Worm (Caenorhabditis elegans) whole organism, L2 larva: Measurements from ENCODE around the gene Y116A8B.4.

Experiments
- C34F6.9 ChIP-seq: fragments of 150-350 bp; optimal IDR thresholded peaks from 2 replicates; lab custom pipeline; 2014; ENCODE audit warnings: missing biosample characterization, missing genetic modification characterization
- ZK546.5 ChIP-seq: sonication (generic microtip); optimal IDR thresholded peaks from 2 replicates; lab custom pipeline; 2017; ENCODE audit warnings: missing biosample characterization, missing genetic modification characterization
- alr-1 ChIP-seq: fragments of 150-350 bp; optimal IDR thresholded peaks from 2 replicates; lab custom pipeline; 2014; ENCODE audit warnings: missing biosample characterization, missing genetic modification characterization
- aly-2 ChIP-seq: fragments of 150-350 bp; optimal IDR thresholded peaks from 2 replicates; lab custom pipeline; 2014; ENCODE audit warnings: missing biosample characterization, missing genetic modification characterization
- ama-1 ChIP-seq: fragments of 150-350 bp; optimal IDR thresholded peaks from 2 replicates; lab custom pipeline; 2018; ENCODE audit warnings: inconsistent platforms
- blmp-1 ChIP-seq: sonication (generic microtip); optimal IDR thresholded peaks from 2 replicates; lab custom pipeline; 2017; ENCODE audit warnings: missing genetic modification characterization, mild to moderate bottlenecking, missing compliant biosample characterization, antibody characterized with exemption, moderate library complexity; ENCODE audit not compliant: insufficient read depth
- ceh-16 ChIP-seq: fragments of 150-350 bp; optimal IDR thresholded peaks from 2 replicates; lab custom pipeline; 2014; ENCODE audit warnings: missing biosample characterization, missing genetic modification characterization
- crh-2 ChIP-seq: sonication (generic microtip); optimal IDR thresholded peaks from 2 replicates; lab custom pipeline; 2017; ENCODE audit warnings: missing biosample characterization, missing genetic modification characterization
- dmd-4 ChIP-seq: sonication (generic microtip); optimal IDR thresholded peaks from 2 replicates; lab custom pipeline; 2017; ENCODE audit warnings: missing biosample characterization, missing genetic modification characterization
- egl-27 ChIP-seq: sonication (generic microtip); optimal IDR thresholded peaks from 3 replicates; lab custom pipeline; 2017; ENCODE audit warnings: missing biosample characterization, missing genetic modification reagents, missing genetic modification characterization
- elt-1 ChIP-seq: fragments of 150-350 bp; optimal IDR thresholded peaks from 2 replicates; lab custom pipeline; 2014; ENCODE audit warnings: missing biosample characterization, missing genetic modification characterization
- elt-3 ChIP-seq: sonication (generic microtip); optimal IDR thresholded peaks from 2 replicates; lab custom pipeline; 2017; ENCODE audit warnings: missing biosample characterization, missing genetic modification characterization
- fos-1 ChIP-seq: fragments of 150-350 bp; optimal IDR thresholded peaks from 2 replicates; lab custom pipeline; 2014; ENCODE audit warnings: missing biosample characterization, missing genetic modification characterization
- gmeb-1 ChIP-seq: fragments of 150-350 bp; optimal IDR thresholded peaks from 2 replicates; lab custom pipeline; 2014; ENCODE audit warnings: missing biosample characterization, missing genetic modification characterization
- lin-13 ChIP-seq: fragments of 150-350 bp; optimal IDR thresholded peaks from 2 replicates; lab custom pipeline; 2014; ENCODE audit warnings: missing biosample characterization, missing genetic modification reagents, missing genetic modification characterization
- lin-39 ChIP-seq: fragments of 150-350 bp; optimal IDR thresholded peaks from 2 replicates; lab custom pipeline; 2014; ENCODE audit warnings: missing biosample characterization, missing genetic modification reagents, missing genetic modification characterization
- lsy-2 ChIP-seq, 2 experiments: fragments of 150-350 bp in 1 of 2; sonication (generic microtip) in 1 of 2; optimal IDR thresholded peaks; 2 replicates each; lab custom pipeline; 2014 to 2017; ENCODE audit warnings: missing biosample characterization in 2 of 2, missing genetic modification characterization in 2 of 2
- mdl-1 ChIP-seq, 2 experiments: fragments of 150-350 bp in 1 of 2; sonication (generic microtip) in 1 of 2; optimal IDR thresholded peaks; 2 replicates each; lab custom pipeline; 2017; ENCODE audit warnings: missing biosample characterization in 2 of 2, missing genetic modification characterization in 2 of 2
- nhr-23 ChIP-seq: fragments of 150-350 bp; optimal IDR thresholded peaks from 2 replicates; lab custom pipeline; 2014; ENCODE audit warnings: missing biosample characterization, missing genetic modification reagents, missing genetic modification characterization
- nhr-237 ChIP-seq: fragments of 150-350 bp; optimal IDR thresholded peaks from 2 replicates; lab custom pipeline; 2014; ENCODE audit warnings: missing biosample characterization, missing genetic modification characterization
- nhr-25 ChIP-seq: fragments of 150-350 bp; sonication (generic microtip); optimal IDR thresholded peaks from 3 replicates; lab custom pipeline; 2014; ENCODE audit warnings: missing biosample characterization, missing genetic modification characterization
- peb-1 ChIP-seq: fragments of 150-350 bp; optimal IDR thresholded peaks from 2 replicates; lab custom pipeline; 2014; ENCODE audit warnings: missing biosample characterization, missing genetic modification characterization
- sem-4 ChIP-seq: fragments of 150-350 bp; optimal IDR thresholded peaks from 2 replicates; lab custom pipeline; 2014; ENCODE audit warnings: missing biosample characterization, missing genetic modification reagents, missing genetic modification characterization
- skn-1 ChIP-seq: sonication (generic microtip); optimal IDR thresholded peaks from 2 replicates; lab custom pipeline; 2017; ENCODE audit warnings: missing biosample characterization, missing genetic modification characterization
- sma-3 ChIP-seq: sonication (generic microtip); optimal IDR thresholded peaks from 2 replicates; lab custom pipeline; 2016; ENCODE audit warnings: missing genetic modification reagents, missing genetic modification characterization, missing compliant biosample characterization
- sma-9 ChIP-seq, 2 experiments: fragments of 150-350 bp in 1 of 2; sonication (generic microtip) in 1 of 2; optimal IDR thresholded peaks; 2 replicates each; lab custom pipeline; 2014 to 2016; ENCODE audit warnings: missing genetic modification characterization in 2 of 2, mild to moderate bottlenecking in 1 of 2, missing biosample characterization in 1 of 2, missing compliant biosample characterization in 1 of 2, missing genetic modification reagents in 1 of 2, moderate library complexity in 1 of 2
- snpc-4 ChIP-seq: fragments of 150-350 bp; optimal IDR thresholded peaks from 2 replicates; lab custom pipeline; 2014; ENCODE audit warnings: missing biosample characterization, missing genetic modification characterization
- unc-39 ChIP-seq: fragments of 150-350 bp; optimal IDR thresholded peaks from 2 replicates; lab custom pipeline; 2014; ENCODE audit warnings: missing biosample characterization, missing genetic modification characterization
- zag-1 ChIP-seq: fragments of 150-350 bp; optimal IDR thresholded peaks from 2 replicates; lab custom pipeline; 2014; ENCODE audit warnings: missing biosample characterization, missing genetic modification characterization
- ztf-4 ChIP-seq: fragments of 150-350 bp; optimal IDR thresholded peaks from 2 replicates; lab custom pipeline; 2014; ENCODE audit warnings: missing biosample characterization, missing genetic modification characterization

Y116A8B.4 gene

ce11 chrIV:17176177-17176576 is 47.4 kb upstream of the Y116A8B.4 start, which contains the start of gene C52D10.3:
TSS of gene C52D10.3 (plus strand) at chrIV:17176477.
- TF ChIP-seq gmeb-1 (tag; lab: Kevin White, UChicago): no peak
- no peak for TF ChIP-seq sma-3 (GFP tag; lab: Kevin White, UChicago)
- no peak for TF ChIP-seq crh-2 (tag; lab: Kevin White, UChicago)
- TF ChIP-seq ama-1 (lab: Kevin White, UChicago): no peak
- no peak for TF ChIP-seq egl-27
- no peak for TF ChIP-seq peb-1 (tag; lab: Kevin White, UChicago)
- TF ChIP-seq zag-1 (tag; lab: Kevin White, UChicago): no peak
- no peak for TF ChIP-seq lin-13 (GFP tag; lab: Kevin White, UChicago)
- no peak for TF ChIP-seq blmp-1 (tag; lab: Kevin White, UChicago)
- no peak for TF ChIP-seq nhr-23 (tag; lab: Kevin White, UChicago)
- TF ChIP-seq lin-39 (tag; lab: Kevin White, UChicago): no peak
- no peak for TF ChIP-seq nhr-237 (tag; lab: Kevin White, UChicago)
- TF ChIP-seq C34F6.9: no peak
- TF ChIP-seq elt-3 (tag; lab: Kevin White, UChicago): no peak
- TF ChIP-seq skn-1: no peak
- no peak for TF ChIP-seq dmd-4
- no peak for TF ChIP-seq nhr-25 (tag; lab: Kevin White, UChicago)
- no peak for TF ChIP-seq alr-1 (tag; lab: Kevin White, UChicago)

ce11 chrIV:17179071-17179470 is 44.5 kb upstream of the Y116A8B.4 start:
- TF ChIP-seq sma-3 (GFP tag; lab: Kevin White, UChicago) (no peak), fos-1 (tag; lab: Kevin White, UChicago) (peak; percentile 35)

- TF ChIP-seq lin-39 (tag; lab: Kevin White, UChicago) (no peak), fos-1 (tag; lab: Kevin White, UChicago) (peak; percentile 18)
Observed at ce11 chrIV:17179565-17179964, 44.0 kb upstream of the Y116A8B.4 start.

- TF ChIP-seq unc-39 (tag; lab: Kevin White, UChicago) (no peak), ZK546.5 (no peak), lin-13 (GFP tag; lab: Kevin White, UChicago) (no peak), ztf-4 (no peak), alr-1 (tag; lab: Kevin White, UChicago) (no peak), sma-9 (GFP tag; optimal IDR thresholded peaks at IDR 0.05; lab: Kevin White, UChicago) (no peak), sma-9 (tag; optimal IDR thresholded peaks at IDR 0.05; lab: Kevin White, UChicago) (no peak), sem-4 (no peak), lsy-2 (tag; optimal IDR thresholded peaks at IDR 0.05; lab: Kevin White, UChicago) (no peak), sma-3 (GFP tag; lab: Kevin White, UChicago) (no peak), snpc-4 (tag; lab: Kevin White, UChicago) (no peak), mdl-1 (tag; optimal IDR thresholded peaks at IDR 0.05; lab: Kevin White, UChicago) (no peak), aly-2 (no peak), gmeb-1 (tag; lab: Kevin White, UChicago) (no peak), ceh-16 (tag; lab: Kevin White, UChicago) (no peak)
Observed at ce11 chrIV:17183032-17183608, 40.5 kb upstream of the Y116A8B.4 start.

- no peak for TF ChIP-seq lin-13 (GFP tag; lab: Kevin White, UChicago)
- TF ChIP-seq elt-1: no peak
- no peak for TF ChIP-seq skn-1
- TF ChIP-seq C34F6.9: no peak
- TF ChIP-seq ceh-16 (tag; lab: Kevin White, UChicago): no peak
- TF ChIP-seq, all 48 proteins: peak for 0
Observed at ce11 chrIV:17183629-17184028, 39.9 kb upstream of the Y116A8B.4 start, which contains the start of gene col-138. TSS of gene col-138 (minus strand) at chrIV:17183729.

ce11 chrIV:17189193-17189592 is 34.4 kb upstream of the Y116A8B.4 start:
- TF ChIP-seq gmeb-1 (tag; lab: Kevin White, UChicago): no peak
